Fruit fly (Drosophila melanogaster): ENCODE data around the gene RpS5a.

RpS5a gene

dm6 chrX:17172123-17172522 lies 24.1 kb upstream of the RpS5a start (continued):
- TF ChIP-seq salr (GFP tag; optimal IDR thresholded peaks at IDR 0.05) = no peak
- TF ChIP-seq Lpt (GFP tag; optimal IDR thresholded peaks at IDR 0.05) = no peak
- peak; percentile 68 for TF ChIP-seq esn (GFP tag; optimal IDR thresholded peaks at IDR 0.05)
- no peak for TF ChIP-seq Eip93F (GFP tag; optimal IDR thresholded peaks at IDR 0.05)
- peak; percentile 0 for TF ChIP-seq Blimp-1 (GFP tag; optimal IDR thresholded peaks at IDR 0.05)
- TF ChIP-seq pdm3 (GFP tag; optimal IDR thresholded peaks at IDR 0.05) = peak; percentile 44
- TF ChIP-seq CG10669 (GFP tag; optimal IDR thresholded peaks at IDR 0.05) = no peak

dm6 chrX:17170484-17170944 lies 22.4 kb upstream of the RpS5a start:
- no peak for TF ChIP-seq Hr38 (GFP tag; optimal IDR thresholded peaks at IDR 0.05)
- peak; percentile 49 for TF ChIP-seq CG6792 (GFP tag; optimal IDR thresholded peaks at IDR 0.05)
- no peak for TF ChIP-seq CG31627 (GFP tag; optimal IDR thresholded peaks at IDR 0.05)
- peak; percentile 18 for TF ChIP-seq Lpt (GFP tag; optimal IDR thresholded peaks at IDR 0.05)
- TF ChIP-seq CG15336 (GFP tag; IDR thresholded peaks at IDR 0.05) = peak; percentile 89
- TF ChIP-seq dsx (GFP tag; optimal IDR thresholded peaks at IDR 0.05; ENCODE audit: poor library complexity, severe bottlenecking) = peak; percentile 68
- TF ChIP-seq Sox14 (GFP tag; optimal IDR thresholded peaks at IDR 0.05) = no peak
- peak; percentile 79 for TF ChIP-seq CG6163 (GFP tag; IDR thresholded peaks at IDR 0.05)
- TF ChIP-seq cyc (GFP tag; optimal IDR thresholded peaks at IDR 0.05) = no peak
- TF ChIP-seq CG10669 (GFP tag; optimal IDR thresholded peaks at IDR 0.05) = peak; percentile 65
- TF ChIP-seq CG1621 (tag; optimal IDR thresholded peaks at IDR 0.05) = peak; percentile 28
- TF ChIP-seq vri (GFP tag; optimal IDR thresholded peaks at IDR 0.05) = peak; percentile 18
- peak; percentile 86 for TF ChIP-seq eg (GFP tag; IDR thresholded peaks at IDR 0.05)
- TF ChIP-seq Blimp-1 (GFP tag; optimal IDR thresholded peaks at IDR 0.05) = peak; percentile 4
- TF ChIP-seq Hr4 (GFP tag; optimal IDR thresholded peaks at IDR 0.05) = peak; percentile 50
- peak; percentile 65 for TF ChIP-seq Gug (GFP tag; IDR thresholded peaks at IDR 0.05)
- TF ChIP-seq achi (GFP tag; optimal IDR thresholded peaks at IDR 0.05) = peak; percentile 76
- TF ChIP-seq CG11902 (GFP tag; optimal IDR thresholded peaks at IDR 0.05) = peak; percentile 16
- TF ChIP-seq CG8119 (GFP tag; IDR thresholded peaks at IDR 0.05) = peak; percentile 86
- TF ChIP-seq topi (GFP tag; optimal IDR thresholded peaks at IDR 0.05) = no peak
- TF ChIP-seq CG34406 (GFP tag; optimal IDR thresholded peaks at IDR 0.05) = peak; percentile 61
- TF ChIP-seq Sox102F (GFP tag; optimal IDR thresholded peaks at IDR 0.05) = peak; percentile 13
- TF ChIP-seq spab (GFP tag; optimal IDR thresholded peaks at IDR 0.05) = peak; percentile 49
- peak; percentile 73 for TF ChIP-seq CG10631 (GFP tag; optimal IDR thresholded peaks at IDR 0.05)
- TF ChIP-seq esn (GFP tag; optimal IDR thresholded peaks at IDR 0.05) = peak; percentile 52
- peak; percentile 25 for TF ChIP-seq CG7368 (GFP tag; optimal IDR thresholded peaks at IDR 0.05)
- TF ChIP-seq ss (GFP tag; optimal IDR thresholded peaks at IDR 0.05) = peak; percentile 70 to 77
- TF ChIP-seq OdsH (GFP tag; optimal IDR thresholded peaks at IDR 0.05) = peak; percentile 54
- TF ChIP-seq lz (GFP tag; optimal IDR thresholded peaks at IDR 0.05) = peak; percentile 27
- TF ChIP-seq Hr39 (GFP tag; optimal IDR thresholded peaks at IDR 0.05) = no peak
- peak; percentile 34 for TF ChIP-seq Eip75B (GFP tag; optimal IDR thresholded peaks at IDR 0.05)
- peak; percentile 58 for TF ChIP-seq CG16779 (tag; optimal IDR thresholded peaks at IDR 0.05)
- peak; percentile 84 for TF ChIP-seq CG32006 (GFP tag; optimal IDR thresholded peaks at IDR 0.05)
- peak; percentile 5 to 51 for TF ChIP-seq salr (GFP tag; optimal IDR thresholded peaks at IDR 0.05)
- peak; percentile 73 for TF ChIP-seq CG6808 (GFP tag; optimal IDR thresholded peaks at IDR 0.05)
- peak; percentile 57 for TF ChIP-seq CG11294 (GFP tag; IDR thresholded peaks at IDR 0.05)
- TF ChIP-seq Met (GFP tag; optimal IDR thresholded peaks at IDR 0.05) = peak; percentile 37
- no peak for TF ChIP-seq Smox (GFP tag; optimal IDR thresholded peaks at IDR 0.05)
- TF ChIP-seq CG8632 (GFP tag; optimal IDR thresholded peaks at IDR 0.05) = peak; percentile 72
- TF ChIP-seq svp (GFP tag) = no peak
- no peak for TF ChIP-seq fkh (GFP tag; optimal IDR thresholded peaks at IDR 0.05)
- TF ChIP-seq Ets96B (tag; optimal IDR thresholded peaks at IDR 0.05) = peak; percentile 63
- no peak for TF ChIP-seq Eip93F (GFP tag; optimal IDR thresholded peaks at IDR 0.05)
- peak; percentile 43 for TF ChIP-seq net (GFP tag; optimal IDR thresholded peaks at IDR 0.05)
- peak; percentile 27 for TF ChIP-seq pdm3 (GFP tag; optimal IDR thresholded peaks at IDR 0.05)
- no peak for TF ChIP-seq CG11762 (GFP tag; optimal IDR thresholded peaks at IDR 0.05; ENCODE audit: insufficient read depth)
- peak; percentile 59 for TF ChIP-seq CG3919 (GFP tag; optimal IDR thresholded peaks at IDR 0.05)
- peak; percentile 73 for TF ChIP-seq CG3032 (tag; optimal IDR thresholded peaks at IDR 0.05)
- TF ChIP-seq dac (GFP tag; optimal IDR thresholded peaks at IDR 0.05) = peak; percentile 51

Data from whole organism, prepupa.